Worm (Caenorhabditis elegans) whole organism, young adult: ENCODE measurements around the gene C52D10.3.

Source experiments
- B0336.3 ChIP-seq: fragments of 200-800 bp; sonication (Bioruptor generic); IDR thresholded peaks from 2 replicates; pipeline ENCODE4 v1.3.6; 2022; ENCODE audit warnings: missing genetic modification characterization, missing compliant biosample characterization
- C06A6.2 ChIP-seq: fragments of 200-800 bp; sonication (Bioruptor generic); conservative IDR thresholded peaks from 2 replicates; pipeline ENCODE4 v1.3.6; 2022; ENCODE audit warnings: missing genetic modification characterization, missing compliant biosample characterization
- D2030.7 ChIP-seq: fragments of 200-800 bp; sonication (Bioruptor generic); IDR thresholded peaks from 2 replicates; pipeline ENCODE4 v1.3.6; 2022; ENCODE audit warnings: missing genetic modification reagents, missing genetic modification characterization, missing compliant biosample characterization
- F22D6.2 ChIP-seq: sonication (generic microtip); optimal IDR thresholded peaks from 2 replicates; lab custom pipeline; 2016; ENCODE audit warnings: mild to moderate bottlenecking, missing genetic modification characterization, missing compliant biosample characterization
- F23B12.7 ChIP-seq: sonication (generic microtip); optimal IDR thresholded peaks from 2 replicates; lab custom pipeline; 2017; ENCODE audit warnings: missing genetic modification characterization, mild to moderate bottlenecking, missing compliant biosample characterization, antibody characterized with exemption, moderate library complexity; ENCODE audit not compliant: insufficient read depth
- F52B5.7 ChIP-seq: sonication (generic microtip); optimal IDR thresholded peaks from 2 replicates; lab custom pipeline; 2016; ENCODE audit warnings: mild to moderate bottlenecking, missing genetic modification characterization, missing compliant biosample characterization
- F55B11.4 ChIP-seq: sonication (generic microtip); optimal IDR thresholded peaks from 2 replicates; lab custom pipeline; 2016; ENCODE audit warnings: missing compliant biosample characterization, missing genetic modification characterization, borderline replicate concordance; ENCODE audit not compliant: insufficient read depth
- F57A8.1 ChIP-seq: fragments of 200-800 bp; sonication (Bioruptor generic); optimal IDR thresholded peaks from 2 replicates; lab custom pipeline; 2018; ENCODE audit warnings: mild to moderate bottlenecking, missing genetic modification characterization, moderate library complexity, missing compliant biosample characterization
- K11D2.4 ChIP-seq: fragments of 200-800 bp; sonication (Bioruptor generic); IDR thresholded peaks from 2 replicates; pipeline ENCODE4 v1.3.6; 2022; ENCODE audit warnings: missing genetic modification reagents, missing genetic modification characterization, missing compliant biosample characterization
- Y79H2A.3 ChIP-seq: fragments of 200-800 bp; sonication (Bioruptor generic); conservative IDR thresholded peaks from 2 replicates; pipeline ENCODE4 v1.3.6; 2022; ENCODE audit warnings: missing genetic modification reagents, missing genetic modification characterization, missing compliant biosample characterization
- akir-1 ChIP-seq: fragments of 200-800 bp; sonication (Bioruptor generic); optimal IDR thresholded peaks from 2 replicates; lab custom pipeline; 2018; ENCODE audit warnings: mild to moderate bottlenecking, missing genetic modification characterization, moderate library complexity, missing compliant biosample characterization
- aptf-2 ChIP-seq: fragments of 200-800 bp; sonication (Bioruptor generic); conservative IDR thresholded peaks from 2 replicates; pipeline ENCODE4 v1.3.6; 2022; ENCODE audit warnings: missing genetic modification reagents, missing genetic modification characterization, missing compliant biosample characterization
- attf-3 ChIP-seq: fragments of 200-800 bp; sonication (Bioruptor generic); conservative IDR thresholded peaks from 2 replicates; pipeline ENCODE4 v1.3.6; 2022; ENCODE audit warnings: missing genetic modification reagents, missing genetic modification characterization, missing compliant biosample characterization
- attf-6 ChIP-seq: fragments of 200-800 bp; sonication (Bioruptor generic); IDR thresholded peaks from 2 replicates; pipeline ENCODE4 v1.3.6; 2022; ENCODE audit warnings: missing genetic modification reagents, missing genetic modification characterization, missing compliant biosample characterization
- bed-2 ChIP-seq: fragments of 200-800 bp; sonication (Bioruptor generic); IDR thresholded peaks from 2 replicates; pipeline ENCODE4 v1.3.6; 2022; ENCODE audit warnings: missing genetic modification reagents, missing genetic modification characterization, missing compliant biosample characterization
- cebp-2 ChIP-seq: fragments of 200-800 bp; sonication (Bioruptor generic); IDR thresholded peaks from 2 replicates; pipeline ENCODE4 v1.3.6; 2022; ENCODE audit warnings: missing genetic modification characterization, missing compliant biosample characterization
- ceh-100 ChIP-seq: fragments of 200-800 bp; sonication (Bioruptor generic); IDR thresholded peaks from 2 replicates; pipeline ENCODE4 v1.3.6; 2022; ENCODE audit warnings: missing genetic modification reagents, missing genetic modification characterization, missing compliant biosample characterization
- dox-1 ChIP-seq: fragments of 200-800 bp; sonication (Bioruptor generic); IDR thresholded peaks from 2 replicates; pipeline ENCODE4 v1.3.6; 2022; ENCODE audit warnings: missing genetic modification reagents, missing genetic modification characterization, missing compliant biosample characterization
- dpl-1 ChIP-seq: fragments of 150-350 bp; optimal IDR thresholded peaks from 2 replicates; lab custom pipeline; 2014; ENCODE audit warnings: missing biosample characterization, missing genetic modification reagents, missing genetic modification characterization
- egl-18 ChIP-seq: fragments of 200-800 bp; sonication (Bioruptor generic); IDR thresholded peaks from 2 replicates; pipeline ENCODE4 v1.3.6; 2022; ENCODE audit warnings: missing genetic modification reagents, missing genetic modification characterization, missing compliant biosample characterization
- egrh-3 ChIP-seq: fragments of 200-800 bp; sonication (Bioruptor generic); IDR thresholded peaks from 2 replicates; pipeline ENCODE4 v1.3.6; 2022; ENCODE audit warnings: missing genetic modification reagents, missing genetic modification characterization, missing compliant biosample characterization
- ets-4 ChIP-seq: fragments of 200-800 bp; sonication (Bioruptor generic); optimal IDR thresholded peaks from 2 replicates; lab custom pipeline; 2018; ENCODE audit warnings: mild to moderate bottlenecking, missing genetic modification characterization, missing compliant biosample characterization
- him-1 ChIP-seq: sonication (generic microtip); optimal IDR thresholded peaks from 2 replicates; lab custom pipeline; 2016; ENCODE audit warnings: missing genotype, missing genetic modification reagents, missing genetic modification characterization, missing compliant biosample characterization
- hmg-1.2 ChIP-seq: fragments of 200-800 bp; sonication (Bioruptor generic); IDR thresholded peaks from 2 replicates; pipeline ENCODE4 v1.3.6; 2022; ENCODE audit warnings: missing genetic modification reagents, missing genetic modification characterization, missing compliant biosample characterization
- hsf-1 ChIP-seq: fragments of 200-800 bp; sonication (Bioruptor generic); IDR thresholded peaks from 2 replicates; pipeline ENCODE4 v1.3.6; 2022; ENCODE audit warnings: missing genetic modification reagents, missing genetic modification characterization, missing compliant biosample characterization
- lin-26 ChIP-seq: fragments of 200-800 bp; sonication (Bioruptor generic); IDR thresholded peaks from 2 replicates; pipeline ENCODE4 v1.3.6; 2022; ENCODE audit warnings: missing genetic modification reagents, missing genetic modification characterization, missing compliant biosample characterization
- madf-3 ChIP-seq: fragments of 200-800 bp; sonication (Bioruptor generic); IDR thresholded peaks from 2 replicates; pipeline ENCODE4 v1.3.6; 2022; ENCODE audit warnings: missing genetic modification reagents, missing genetic modification characterization, missing compliant biosample characterization
- madf-8 ChIP-seq: fragments of 200-800 bp; sonication (Bioruptor generic); conservative IDR thresholded peaks from 2 replicates; pipeline ENCODE4 v1.3.6; 2022; ENCODE audit warnings: missing genetic modification reagents, missing genetic modification characterization, missing compliant biosample characterization
- mcd-1 ChIP-seq: fragments of 200-800 bp; sonication (Bioruptor generic); IDR thresholded peaks from 2 replicates; pipeline ENCODE4 v1.3.6; 2022; ENCODE audit warnings: missing genetic modification reagents, missing genetic modification characterization, missing compliant biosample characterization
- mel-28 ChIP-seq: sonication (generic microtip); optimal IDR thresholded peaks from 2 replicates; lab custom pipeline; 2016; ENCODE audit warnings: borderline replicate concordance, mild to moderate bottlenecking, missing genetic modification characterization, missing compliant biosample characterization
- mxl-1 ChIP-seq: sonication (generic microtip); optimal IDR thresholded peaks from 2 replicates; lab custom pipeline; 2016; ENCODE audit warnings: missing genetic modification characterization, missing compliant biosample characterization
- rpc-1 ChIP-seq, 2 experiments: fragments of 150-350 bp in 1 of 2; sonication (generic microtip) in 1 of 2; optimal IDR thresholded peaks; 2 replicates each; lab custom pipeline; 2014 to 2018; ENCODE audit warnings: missing biosample characterization in 1 of 2, missing genetic modification characterization in 1 of 2, missing genetic modification reagents in 1 of 2, missing genotype in 1 of 2
- snpc-3.4 ChIP-seq: sonication (generic microtip); optimal IDR thresholded peaks from 2 replicates; lab custom pipeline; 2017; ENCODE audit warnings: missing genetic modification characterization, mild to moderate bottlenecking, missing compliant biosample characterization, antibody characterized with exemption, moderate library complexity, missing genotype, missing genetic modification reagents
- snpc-4 ChIP-seq, 5 experiments: fragments of 150-350 bp in 1 of 5; sonication (generic microtip) in 4 of 5; optimal IDR thresholded peaks; 2 replicates each; lab custom pipeline; 2014 to 2018; ENCODE audit warnings: missing genetic modification characterization in 5 of 5, missing biosample characterization in 3 of 5, antibody characterized with exemption in 2 of 5, mild to moderate bottlenecking in 2 of 5, missing compliant biosample characterization in 2 of 5, missing genotype in 2 of 5, moderate library complexity in 2 of 5, missing genetic modification reagents in 1 of 5
- somi-1 ChIP-seq: fragments of 200-800 bp; sonication (Bioruptor generic); optimal IDR thresholded peaks from 2 replicates; lab custom pipeline; 2018; ENCODE audit warnings: mild to moderate bottlenecking, missing genetic modification characterization, missing compliant biosample characterization
- tbp1 ChIP-seq: fragments of 200-800 bp; sonication (Bioruptor generic); optimal IDR thresholded peaks from 2 replicates; lab custom pipeline; 2018; ENCODE audit warnings: mild to moderate bottlenecking, missing genetic modification characterization, missing compliant biosample characterization
- tlf-1 ChIP-seq: fragments of 200-800 bp; sonication (Bioruptor generic); optimal IDR thresholded peaks from 2 replicates; lab custom pipeline; 2018; ENCODE audit warnings: mild to moderate bottlenecking, missing genetic modification characterization, missing compliant biosample characterization

The C52D10.3 gene

ce11 chrIV:17140936-17141335 lies 35.3 kb upstream of the C52D10.3 start:
- TF ChIP-seq egrh-3 (GFP tag; lab: Robert Waterston, UW), result peak; percentile 77; the same call in 1 of the 2 replicates
- 0 out of 2 replicates have a peak, but pooled peaks have one; percentile 30 for TF ChIP-seq lin-26
- 0 out of 2 replicates have a peak, but pooled peaks have one; percentile 67 for TF ChIP-seq cebp-2 (GFP tag; lab: Robert Waterston, UW)

- TF ChIP-seq hsf-1 (GFP tag; lab: Robert Waterston, UW), result peak; percentile 96
Measured at ce11 chrIV:17141641-17142040, 34.6 kb upstream of the C52D10.3 start.

- TF ChIP-seq F22D6.2 (no peak), dpl-1 (GFP tag; lab: Kevin White, UChicago) (peak; percentile 6), madf-3 (no peak), ets-4 (GFP tag; lab: Kevin White, UChicago) (no peak), D2030.7 (GFP tag; lab: Robert Waterston, UW) (peak; percentile 71), egrh-3 (GFP tag; lab: Robert Waterston, UW) (no peak), dox-1 (peak; percentile 69), snpc-4 (GFP tag; optimal IDR thresholded peaks at IDR 0.05; lab: Kevin White, UChicago) (peak; percentile 59), snpc-4 (tag; optimal IDR thresholded peaks at IDR 0.05; lab: Kevin White, UChicago) (peak in 3 of 4 experiments; percentile 92), rpc-1 (optimal IDR thresholded peaks at IDR 0.05; lab: Kevin White, UChicago) (no peak), rpc-1 (tag; optimal IDR thresholded peaks at IDR 0.05; lab: Kevin White, UChicago) (peak; percentile 62), mxl-1 (tag; lab: Kevin White, UChicago) (no peak), C06A6.2 (no peak), ceh-100 (0 out of 2 replicates have a peak, but pooled peaks have one; percentile 30), somi-1 (no peak), F52B5.7 (tag; lab: Kevin White, UChicago) (no peak), aptf-2 (GFP tag; lab: Robert Waterston, UW) (no peak), egl-18 (GFP tag; lab: Robert Waterston, UW) (no peak), madf-8 (GFP tag; lab: Robert Waterston, UW) (no peak), mel-28 (tag; lab: Kevin White, UChicago) (no peak), bed-2 (GFP tag; lab: Robert Waterston, UW) (no peak), snpc-3.4 (tag; lab: Kevin White, UChicago) (no peak), F55B11.4 (no peak), mcd-1 (GFP tag; lab: Robert Waterston, UW) (no peak), tbp1 (peak; percentile 79), lin-26 (peak; percentile 64; the same call in 1 of the 2 replicates), attf-6 (peak; percentile 91)
Measured at ce11 chrIV:17150418-17150817, 25.9 kb upstream of the C52D10.3 start.

- TF ChIP-seq Y79H2A.3, result no peak
- TF ChIP-seq him-1 (tag; lab: Kevin White, UChicago), result no peak
- no peak for TF ChIP-seq akir-1
- TF ChIP-seq F52B5.7 (tag; lab: Kevin White, UChicago), result no peak
- TF ChIP-seq snpc-4 (GFP tag; optimal IDR thresholded peaks at IDR 0.05; lab: Kevin White, UChicago), result no peak
- TF ChIP-seq snpc-4 (tag; optimal IDR thresholded peaks at IDR 0.05; lab: Kevin White, UChicago), result no peak
- no peak for TF ChIP-seq K11D2.4 (GFP tag; lab: Robert Waterston, UW)
- no peak for TF ChIP-seq hmg-1.2 (GFP tag; lab: Robert Waterston, UW)
- TF ChIP-seq lin-26, result no peak
- no peak for TF ChIP-seq F57A8.1 (GFP tag; lab: Kevin White, UChicago)
- TF ChIP-seq attf-3 (GFP tag; lab: Robert Waterston, UW), result no peak
- no peak for TF ChIP-seq F23B12.7
- no peak for TF ChIP-seq mxl-1 (tag; lab: Kevin White, UChicago)
- no peak for TF ChIP-seq B0336.3 (GFP tag; lab: Robert Waterston, UW)
- TF ChIP-seq tlf-1 (GFP tag; lab: Kevin White, UChicago), result no peak
Measured at ce11 chrIV:17150871-17151270, 25.4 kb upstream of the C52D10.3 start, which contains the start of gene Y116A8C.40. Gene Y116A8C.40 (minus strand): TSS chrIV:17150971.
